Fruit fly (Drosophila melanogaster): ENCODE results near the gene CG31021.

DNA sequence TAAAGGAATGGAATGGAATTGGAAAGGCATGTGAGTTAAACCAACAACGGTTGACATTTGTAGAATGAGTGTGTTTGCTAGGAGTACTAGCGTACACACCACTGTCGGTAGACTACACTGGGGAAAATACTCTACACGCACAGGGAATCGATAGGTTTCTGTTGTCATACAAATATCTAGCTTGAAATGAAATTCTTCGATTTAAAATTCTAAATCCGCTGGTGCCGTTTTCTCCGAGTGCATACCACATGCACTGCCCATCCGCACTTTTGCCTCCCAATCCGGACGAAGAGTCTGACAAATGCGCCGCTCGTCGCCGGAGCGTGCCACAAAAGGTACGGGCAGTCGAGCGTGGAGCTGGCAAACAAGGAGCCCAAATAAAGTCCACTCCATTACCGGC is 26.9 kb downstream of the CG31021 start, which contains the start of gene CG2267:
- TF ChIP-seq Hr78 (GFP tag; optimal IDR thresholded peaks at IDR 0.05), result no peak
- TF ChIP-seq Myc (optimal IDR thresholded peaks at IDR 0.05), result no peak
- no peak for TF ChIP-seq GATAd (GFP tag; optimal IDR thresholded peaks at IDR 0.05)
- no peak for TF ChIP-seq jim (GFP tag; optimal IDR thresholded peaks at IDR 0.05)
- no peak for TF ChIP-seq usp (GFP tag; optimal IDR thresholded peaks at IDR 0.05)
- TF ChIP-seq Abd-B (GFP tag; optimal IDR thresholded peaks at IDR 0.05), result no peak
- TF ChIP-seq HLH106 (tag; optimal IDR thresholded peaks at IDR 0.05), result no peak
- no peak for TF ChIP-seq Hnf4 (GFP tag; optimal IDR thresholded peaks at IDR 0.05)
- TF ChIP-seq Sp1 (GFP tag; optimal IDR thresholded peaks at IDR 0.05), result no peak
- TF ChIP-seq pan (optimal IDR thresholded peaks at IDR 0.05), result no peak
- no peak for TF ChIP-seq CrebA (GFP tag; optimal IDR thresholded peaks at IDR 0.05; ENCODE audit: borderline replicate concordance)
- TF ChIP-seq dmrt93B (GFP tag; optimal IDR thresholded peaks at IDR 0.05), result no peak
- no peak for TF ChIP-seq Vsx2 (GFP tag; optimal IDR thresholded peaks at IDR 0.05; ENCODE audit: partially characterized antibody)
- TF ChIP-seq sage (GFP tag; optimal IDR thresholded peaks at IDR 0.05), result no peak

Data from whole organism, wandering third instar larva.